Comparison of ENCODE assay signal across 1 fruit fly cellular context in the genomic region with DNA sequence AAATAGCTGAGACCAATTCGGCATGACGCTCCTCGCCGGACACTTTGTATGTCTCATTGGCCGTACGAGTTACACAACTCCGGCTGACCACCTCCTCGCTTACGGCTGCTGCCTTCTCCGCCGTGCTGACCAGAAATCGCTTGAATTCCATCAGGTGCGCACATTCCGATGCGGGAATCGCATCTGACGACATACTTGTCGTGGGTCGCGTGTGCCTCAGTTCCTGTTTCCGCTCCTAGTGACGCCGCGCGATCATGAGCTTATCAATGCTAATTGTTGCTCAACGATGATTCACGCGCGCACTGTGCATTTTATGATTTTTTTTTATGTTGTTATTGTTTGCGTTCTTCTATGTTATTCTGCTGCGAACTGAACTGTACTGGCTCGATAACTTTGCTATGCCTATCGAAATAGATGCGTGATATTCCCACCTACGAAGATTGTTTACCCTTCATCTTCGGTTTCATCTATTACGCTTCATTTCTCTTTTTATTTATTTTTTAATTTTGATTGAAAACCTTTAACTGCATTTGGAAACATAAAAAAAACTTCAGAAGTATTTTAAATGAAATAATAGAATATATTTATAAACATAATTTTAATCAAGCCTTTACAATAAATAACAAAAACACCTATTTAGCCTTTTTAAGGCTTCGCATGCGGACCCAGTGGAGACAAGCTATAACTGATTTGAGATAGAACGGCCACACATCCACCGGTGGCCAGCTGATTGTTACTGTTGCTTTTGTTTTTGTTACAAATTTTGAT.
TF ChIP-seq lines count a peak whose summit lies in the region.

A gene (minus strand): TSS at position 385 of the 768 bp plus-strand sequence.
A gene (plus strand): TSS at position 753 of the 768 bp plus-strand sequence.

TF ChIP-seq in whole organism, embryonic, 481 proteins besides CTCF, POLR2A, EP300 and RAD21 (continued from another document and continues in another):
- TF ChIP-seq CG12391 (tag; optimal IDR thresholded peaks at IDR 0.05; lab: Kevin White, UChicago) (peak; percentile 96), sens (GFP tag; lab: Kevin White, UChicago) (peak; percentile 92), ranshi (GFP tag; IDR thresholded peaks at IDR 0.05; lab: Robert Waterston, UW) (peak; percentile 83; the same call in 1 of the 2 replicates), Fer3 (tag; optimal IDR thresholded peaks at IDR 0.05; lab: Kevin White, UChicago) (peak; percentile 87), stwl (tag; optimal IDR thresholded peaks at IDR 0.05; lab: Kevin White, UChicago) (peak; percentile 68), HLH3B (GFP tag; IDR thresholded peaks at IDR 0.05; lab: Robert Waterston, UW) (peak; percentile 77), dpn (GFP tag; optimal IDR thresholded peaks at IDR 0.05; lab: Kevin White, UChicago) (peak; percentile 53 to 83), row (GFP tag; IDR thresholded peaks at IDR 0.05; lab: Robert Waterston, UW) (peak; percentile 97), CkIIα-i1 (GFP tag; IDR thresholded peaks at IDR 0.05; lab: Robert Waterston, UW) (no peak), CG11695 (GFP tag; IDR thresholded peaks at IDR 0.05; lab: Robert Waterston, UW) (peak; percentile 70; the same call in 1 of the 3 replicates), CG2712 (tag; optimal IDR thresholded peaks at IDR 0.05; lab: Kevin White, UChicago) (peak; percentile 95), jing (GFP tag; optimal IDR thresholded peaks at IDR 0.05; lab: Kevin White, UChicago) (peak; percentile 40), kay (GFP tag; optimal IDR thresholded peaks at IDR 0.05; lab: Kevin White, UChicago) (peak; percentile 86), gsb-n (tag; optimal IDR thresholded peaks at IDR 0.05; lab: Kevin White, UChicago) (peak; percentile 90), CG17829 (tag; optimal IDR thresholded peaks at IDR 0.05; lab: Kevin White, UChicago) (peak; percentile 95), trem (tag; optimal IDR thresholded peaks at IDR 0.05; lab: Kevin White, UChicago) (peak; percentile 93), MBD-R2 (GFP tag; IDR thresholded peaks at IDR 0.05; lab: Robert Waterston, UW) (peak; percentile 79), dan (GFP tag; IDR thresholded peaks at IDR 0.05; lab: Robert Waterston, UW) (0 out of 2 replicates have a peak, but pooled peaks have one; percentile 19), btn (GFP tag; optimal IDR thresholded peaks at IDR 0.05; lab: Kevin White, UChicago) (no peak), inv (GFP tag; IDR thresholded peaks at IDR 0.05; lab: Robert Waterston, UW; ENCODE audit: partially characterized antibody) (no peak), bsh (GFP tag; optimal IDR thresholded peaks at IDR 0.05; lab: Kevin White, UChicago) (peak in 1 of 2 experiments; percentile 85), CG30403 (GFP tag; optimal IDR thresholded peaks at IDR 0.05; lab: Kevin White, UChicago) (peak; percentile 94), CG6689 (GFP tag; IDR thresholded peaks at IDR 0.05; lab: Robert Waterston, UW) (peak; percentile 89), yki (optimal IDR thresholded peaks at IDR 0.05; lab: Kevin White, UChicago) (no peak), CG17568 (GFP tag; optimal IDR thresholded peaks at IDR 0.05; lab: Kevin White, UChicago) (peak; percentile 32), Myb (GFP tag; optimal IDR thresholded peaks at IDR 0.05; lab: Kevin White, UChicago) (peak; percentile 17), exex (tag; optimal IDR thresholded peaks at IDR 0.05; lab: Kevin White, UChicago) (peak; percentile 68), CG17328 (GFP tag; IDR thresholded peaks at IDR 0.05; lab: Robert Waterston, UW) (peak; percentile 72), gcm (GFP tag; optimal IDR thresholded peaks at IDR 0.05; lab: Kevin White, UChicago) (peak; percentile 80), HLH54F (GFP tag; optimal IDR thresholded peaks at IDR 0.05; lab: Kevin White, UChicago) (peak; percentile 58), usp (GFP tag; optimal IDR thresholded peaks at IDR 0.05; lab: Kevin White, UChicago) (no peak), CG7987 (GFP tag; optimal IDR thresholded peaks at IDR 0.05; lab: Kevin White, UChicago) (peak; percentile 58), CG2199 (GFP tag; IDR thresholded peaks at IDR 0.05; lab: Robert Waterston, UW) (no peak), CoRest (tag; optimal IDR thresholded peaks at IDR 0.05; lab: Kevin White, UChicago) (peak; percentile 97), CG12219 (GFP tag; optimal IDR thresholded peaks at IDR 0.05; lab: Kevin White, UChicago) (peak; percentile 4), twi (tag; optimal IDR thresholded peaks at IDR 0.05; lab: Kevin White, UChicago) (peak; percentile 90), Antp (GFP tag; optimal IDR thresholded peaks at IDR 0.05; lab: Kevin White, UChicago) (peak; percentile 52), Bdp1 (GFP tag; optimal IDR thresholded peaks at IDR 0.05; lab: Kevin White, UChicago) (peak; percentile 12), mirr (GFP tag; optimal IDR thresholded peaks at IDR 0.05; lab: Kevin White, UChicago) (peak; percentile 28), CG34224 (GFP tag; IDR thresholded peaks at IDR 0.05; lab: Robert Waterston, UW; ENCODE audit: partially characterized antibody) (no peak), da (GFP tag; optimal IDR thresholded peaks at IDR 0.05; lab: Kevin White, UChicago) (no peak), CG9437 (GFP tag; optimal IDR thresholded peaks at IDR 0.05; lab: Kevin White, UChicago) (peak; percentile 81), al (GFP tag; IDR thresholded peaks at IDR 0.05; lab: Robert Waterston, UW) (peak; percentile 85), sima (GFP tag; optimal IDR thresholded peaks at IDR 0.05; lab: Kevin White, UChicago) (no peak), H2.0 (GFP tag; IDR thresholded peaks at IDR 0.05; lab: Robert Waterston, UW) (peak; percentile 77), az2 (GFP tag; optimal IDR thresholded peaks at IDR 0.05; lab: Kevin White, UChicago) (peak; percentile 88), gce (GFP tag; IDR thresholded peaks at IDR 0.05; lab: Robert Waterston, UW) (no peak), Med (GFP tag; lab: Kevin White, UChicago) (peak; percentile 89), aop (GFP tag; IDR thresholded peaks at IDR 0.05; lab: Robert Waterston, UW) (no peak), Nf-YB (GFP tag; optimal IDR thresholded peaks at IDR 0.05; lab: Kevin White, UChicago) (peak; percentile 74), Neu2 (GFP tag; optimal IDR thresholded peaks at IDR 0.05; lab: Kevin White, UChicago; ENCODE audit: borderline replicate concordance) (no peak), CG8944 (GFP tag; optimal IDR thresholded peaks at IDR 0.05; lab: Kevin White, UChicago) (peak; percentile 49), Oli (tag; optimal IDR thresholded peaks at IDR 0.05; lab: Kevin White, UChicago) (peak; percentile 89), CG6765 (GFP tag; optimal IDR thresholded peaks at IDR 0.05; lab: Kevin White, UChicago) (peak; percentile 69), maf-S (GFP tag; optimal IDR thresholded peaks at IDR 0.05; lab: Kevin White, UChicago) (no peak), GATAe (GFP tag; conservative IDR thresholded peaks at IDR 0.05; lab: Robert Waterston, UW) (peak; percentile 63), knrl (GFP tag; IDR thresholded peaks at IDR 0.05; lab: Robert Waterston, UW; ENCODE audit: partially characterized antibody) (peak; percentile 39; the same call in 1 of the 3 replicates), CG7745 (tag; optimal IDR thresholded peaks at IDR 0.05; lab: Kevin White, UChicago) (no peak), CG18619 (GFP tag; optimal IDR thresholded peaks at IDR 0.05; lab: Kevin White, UChicago) (peak; percentile 86), CG2129 (GFP tag; IDR thresholded peaks at IDR 0.05; lab: Robert Waterston, UW; ENCODE audit: partially characterized antibody) (no peak), CG12299 (tag; optimal IDR thresholded peaks at IDR 0.05; lab: Kevin White, UChicago) (peak; percentile 87), CG15011 (GFP tag; optimal IDR thresholded peaks at IDR 0.05; lab: Kevin White, UChicago) (no peak), CG17912 (GFP tag; optimal IDR thresholded peaks at IDR 0.05; lab: Kevin White, UChicago) (peak; percentile 64), D (optimal IDR thresholded peaks at IDR 0.05; lab: Kevin White, UChicago) (no peak), D (GFP tag; optimal IDR thresholded peaks at IDR 0.05; lab: Kevin White, UChicago) (peak; percentile 83), CG8089 (GFP tag; optimal IDR thresholded peaks at IDR 0.05; lab: Kevin White, UChicago) (no peak), Drgx (GFP tag; IDR thresholded peaks at IDR 0.05; lab: Robert Waterston, UW) (peak; percentile 76; the same call in 1 of the 2 replicates), Lhr (GFP tag; optimal IDR thresholded peaks at IDR 0.05; lab: Kevin White, UChicago) (peak; percentile 67), CG13624 (GFP tag; optimal IDR thresholded peaks at IDR 0.05; lab: Kevin White, UChicago) (peak; percentile 38), CG3995 (GFP tag; optimal IDR thresholded peaks at IDR 0.05; lab: Kevin White, UChicago) (peak; percentile 16), bowl (GFP tag; IDR thresholded peaks at IDR 0.05; lab: Robert Waterston, UW) (peak; percentile 59; the same call in 1 of the 2 replicates), repo (GFP tag; optimal IDR thresholded peaks at IDR 0.05; lab: Kevin White, UChicago) (no peak), Hand (GFP tag; optimal IDR thresholded peaks at IDR 0.05; lab: Kevin White, UChicago) (peak; percentile 41), pzg (GFP tag; optimal IDR thresholded peaks at IDR 0.05; lab: Kevin White, UChicago) (peak; percentile 52), trh (GFP tag; optimal IDR thresholded peaks at IDR 0.05; lab: Kevin White, UChicago) (peak; percentile 80), CG42726 (GFP tag; IDR thresholded peaks at IDR 0.05; lab: Robert Waterston, UW; ENCODE audit: partially characterized antibody) (no peak; the same call in 1 of the 2 replicates), pho (GFP tag; optimal IDR thresholded peaks at IDR 0.05; lab: Kevin White, UChicago) (peak; percentile 36), chif (GFP tag; optimal IDR thresholded peaks at IDR 0.05; lab: Kevin White, UChicago) (peak in 1 of 2 experiments; percentile 54), Elba2 (GFP tag; optimal IDR thresholded peaks at IDR 0.05; lab: Kevin White, UChicago) (peak; percentile 43), CG16863 (GFP tag; optimal IDR thresholded peaks at IDR 0.05; lab: Kevin White, UChicago) (peak; percentile 30), ewg (GFP tag; optimal IDR thresholded peaks at IDR 0.05; lab: Kevin White, UChicago) (peak; percentile 79), oc (tag; optimal IDR thresholded peaks at IDR 0.05; lab: Kevin White, UChicago) (no peak), CG16813 (GFP tag; IDR thresholded peaks at IDR 0.05; lab: Robert Waterston, UW; ENCODE audit: partially characterized antibody) (no peak), CG2202 (tag; optimal IDR thresholded peaks at IDR 0.05; lab: Kevin White, UChicago) (peak; percentile 66), Camta (GFP tag; optimal IDR thresholded peaks at IDR 0.05; lab: Kevin White, UChicago) (peak; percentile 30), jumu (GFP tag; optimal IDR thresholded peaks at IDR 0.05; lab: Kevin White, UChicago) (peak; percentile 22), org-1 (GFP tag; optimal IDR thresholded peaks at IDR 0.05; lab: Kevin White, UChicago) (peak; percentile 44), Dip2 (GFP tag; IDR thresholded peaks at IDR 0.05; lab: Robert Waterston, UW) (0 out of 2 replicates have a peak, but pooled peaks have one; percentile 28), CG8359 (GFP tag; optimal IDR thresholded peaks at IDR 0.05; lab: Kevin White, UChicago; ENCODE audit: borderline replicate concordance) (peak; percentile 42), Rfx (GFP tag; IDR thresholded peaks at IDR 0.05; lab: Robert Waterston, UW) (peak; percentile 88), CG6854 (GFP tag; optimal IDR thresholded peaks at IDR 0.05; lab: Kevin White, UChicago) (no peak), CG3407 (GFP tag; optimal IDR thresholded peaks at IDR 0.05; lab: Kevin White, UChicago) (peak; percentile 67), Sry-δ (GFP tag; optimal IDR thresholded peaks at IDR 0.05; lab: Kevin White, UChicago) (peak; percentile 19), CG9609 (GFP tag; optimal IDR thresholded peaks at IDR 0.05; lab: Kevin White, UChicago) (peak; percentile 74), CG4854 (GFP tag; optimal IDR thresholded peaks at IDR 0.05; lab: Kevin White, UChicago) (peak; percentile 25), ems (GFP tag; optimal IDR thresholded peaks at IDR 0.05; lab: Kevin White, UChicago) (peak; percentile 5), kni (GFP tag; optimal IDR thresholded peaks at IDR 0.05; lab: Kevin White, UChicago) (no peak), CG43689 (GFP tag; IDR thresholded peaks at IDR 0.05; lab: Robert Waterston, UW) (peak; percentile 54; the same call in 1 of the 2 replicates), E2f2 (GFP tag; IDR thresholded peaks at IDR 0.05; lab: Robert Waterston, UW) (peak; percentile 45; the same call in 1 of the 2 replicates), Mrtf (GFP tag; IDR thresholded peaks at IDR 0.05; lab: Robert Waterston, UW) (peak; percentile 81), Sox102F (GFP tag; optimal IDR thresholded peaks at IDR 0.05; lab: Kevin White, UChicago) (peak; percentile 91), grau (tag; optimal IDR thresholded peaks at IDR 0.05; lab: Kevin White, UChicago) (peak; percentile 93), nerfin-2 (GFP tag; IDR thresholded peaks at IDR 0.05; lab: Robert Waterston, UW; ENCODE audit: partially characterized antibody) (no peak), CG4424 (GFP tag; optimal IDR thresholded peaks at IDR 0.05; lab: Kevin White, UChicago) (peak; percentile 86), CG10431 (GFP tag; optimal IDR thresholded peaks at IDR 0.05; lab: Kevin White, UChicago) (peak; percentile 67), CG14965 (GFP tag; optimal IDR thresholded peaks at IDR 0.05; lab: Kevin White, UChicago; ENCODE audit: borderline replicate concordance) (no peak), ind (GFP tag; optimal IDR thresholded peaks at IDR 0.05; lab: Kevin White, UChicago) (peak; percentile 86), luna (GFP tag; optimal IDR thresholded peaks at IDR 0.05; lab: Kevin White, UChicago) (no peak), bcd (GFP tag; optimal IDR thresholded peaks at IDR 0.05; lab: Kevin White, UChicago) (peak; percentile 89), hkb (optimal IDR thresholded peaks at IDR 0.05; lab: Kevin White, UChicago) (peak; percentile 22), hkb (GFP tag; IDR thresholded peaks at IDR 0.05; lab: Robert Waterston, UW) (peak; percentile 71), CG15601 (tag; optimal IDR thresholded peaks at IDR 0.05; lab: Kevin White, UChicago) (peak; percentile 91), Dp (GFP tag; optimal IDR thresholded peaks at IDR 0.05; lab: Kevin White, UChicago) (peak; percentile 21), dm (GFP tag; optimal IDR thresholded peaks at IDR 0.05; lab: Kevin White, UChicago) (peak; percentile 21), CG3726 (GFP tag; IDR thresholded peaks at IDR 0.05; lab: Robert Waterston, UW) (peak; percentile 70; the same call in 2 of the 3 replicates), CG18262 (tag; optimal IDR thresholded peaks at IDR 0.05; lab: Kevin White, UChicago) (peak; percentile 93), CG10209 (GFP tag; optimal IDR thresholded peaks at IDR 0.05; lab: Kevin White, UChicago) (peak; percentile 91), CG9215 (GFP tag; IDR thresholded peaks at IDR 0.05; lab: Robert Waterston, UW) (peak; percentile 90), CG3163 (GFP tag; optimal IDR thresholded peaks at IDR 0.05; lab: Kevin White, UChicago) (no peak)
